Fruit fly (Drosophila melanogaster) whole organism, embryonic: ENCODE data around the gene P5CDh2.

Experiments
- Atf6 ChIP-seq: fragments of 200-800 bp; sonication (Bioruptor generic); IDR thresholded peaks from 2 replicates; pipeline ENCODE4 v1.3.6; 2022; ENCODE audit warnings: missing biosample characterization, missing genetic modification characterization
- Bgb ChIP-seq: fragments of 200-800 bp; sonication (Bioruptor generic); IDR thresholded peaks from 2 replicates; pipeline ENCODE4 v1.3.6; 2022; ENCODE audit warnings: missing biosample characterization, missing genetic modification characterization; ENCODE audit not compliant: partially characterized antibody
- Bteb2 ChIP-seq: fragments of 200-800 bp; sonication (Bioruptor generic); optimal IDR thresholded peaks from 2 replicates; lab custom pipeline; 2016; ENCODE audit warnings: missing biosample characterization, missing genetic modification characterization
- CG10462 ChIP-seq: fragments of 200-800 bp; sonication (Bioruptor generic); optimal IDR thresholded peaks from 2 replicates; lab custom pipeline; 2016; ENCODE audit warnings: missing biosample characterization, missing genetic modification characterization
- CG11085 ChIP-seq: fragments of 200-800 bp; sonication (Bioruptor generic); IDR thresholded peaks from 2 replicates; pipeline ENCODE4 v1.3.6; 2022; ENCODE audit warnings: missing biosample characterization, missing genetic modification characterization
- CG11093 ChIP-seq: fragments of 200-800 bp; sonication (Bioruptor generic); IDR thresholded peaks from 3 replicates; pipeline ENCODE4 v1.3.6; 2022; ENCODE audit warnings: missing biosample characterization, missing genetic modification characterization
- CG12659 ChIP-seq: fragments of 200-800 bp; sonication (Bioruptor generic); optimal IDR thresholded peaks from 3 replicates; lab custom pipeline; 2017; ENCODE audit warnings: mild to moderate bottlenecking, missing biosample characterization, missing genetic modification reagents, missing genetic modification characterization
- CG12769 ChIP-seq: fragments of 200-800 bp; sonication (Bioruptor generic); optimal IDR thresholded peaks from 2 replicates; lab custom pipeline; 2019; ENCODE audit warnings: missing biosample characterization, mild to moderate bottlenecking, missing genetic modification characterization, moderate library complexity
- CG13624 ChIP-seq: fragments of 200-800 bp; sonication (Bioruptor generic); optimal IDR thresholded peaks from 2 replicates; lab custom pipeline; 2016; ENCODE audit warnings: missing biosample characterization, missing genetic modification characterization
- CG15514 ChIP-seq: fragments of 200-800 bp; sonication (Bioruptor generic); optimal IDR thresholded peaks from 3 replicates; lab custom pipeline; 2017; ENCODE audit warnings: missing biosample characterization, missing genetic modification characterization, mild to moderate bottlenecking, moderate library complexity, missing genetic modification reagents
- CG15601 ChIP-seq: fragments of 200-800 bp; sonication (Bioruptor generic); optimal IDR thresholded peaks from 3 replicates; lab custom pipeline; 2019; ENCODE audit warnings: missing biosample characterization, mild to moderate bottlenecking, missing genetic modification characterization, moderate library complexity
- CG15696 ChIP-seq: fragments of 200-800 bp; sonication (Bioruptor generic); optimal IDR thresholded peaks from 2 replicates; lab custom pipeline; 2019; ENCODE audit warnings: missing biosample characterization, mild to moderate bottlenecking, missing genetic modification characterization, moderate library complexity
- CG18262 ChIP-seq: fragments of 200-800 bp; optimal IDR thresholded peaks from 3 replicates; lab custom pipeline; 2019; ENCODE audit warnings: missing biosample characterization, mild to moderate bottlenecking, missing genetic modification characterization, moderate library complexity
- CG2116 ChIP-seq: fragments of 200-800 bp; sonication (Bioruptor generic); optimal IDR thresholded peaks from 3 replicates; lab custom pipeline; 2018; ENCODE audit warnings: missing biosample characterization, mild to moderate bottlenecking, missing genetic modification characterization
- CG2202 ChIP-seq: fragments of 200-800 bp; sonication (Bioruptor generic); optimal IDR thresholded peaks from 2 replicates; lab custom pipeline; 2018; ENCODE audit warnings: missing biosample characterization, mild to moderate bottlenecking, missing genetic modification characterization
- CG30020 ChIP-seq: fragments of 200-800 bp; optimal IDR thresholded peaks from 2 replicates; lab custom pipeline; 2019; ENCODE audit warnings: missing biosample characterization, mild to moderate bottlenecking, missing genetic modification characterization, moderate library complexity
- CG4404 ChIP-seq: fragments of 200-800 bp; sonication (Bioruptor generic); IDR thresholded peaks from 2 replicates; pipeline ENCODE4 v1.3.6; 2022; ENCODE audit warnings: missing biosample characterization, missing genetic modification characterization
- CG6654 ChIP-seq: fragments of 200-800 bp; sonication (Bioruptor generic); optimal IDR thresholded peaks from 2 replicates; lab custom pipeline; 2017; ENCODE audit warnings: missing biosample characterization, mild to moderate bottlenecking, missing genetic modification characterization
- CG6683 ChIP-seq: fragments of 200-800 bp; sonication (Bioruptor generic); optimal IDR thresholded peaks from 2 replicates; lab custom pipeline; 2017; ENCODE audit warnings: missing biosample characterization, mild to moderate bottlenecking, missing genetic modification characterization, missing genetic modification reagents
- CG6689 ChIP-seq: fragments of 200-800 bp; sonication (Bioruptor generic); IDR thresholded peaks from 2 replicates; pipeline ENCODE4 v1.3.6; 2022; ENCODE audit warnings: missing biosample characterization, missing genetic modification characterization
- CG6813 ChIP-seq: fragments of 200-800 bp; sonication (Bioruptor generic); optimal IDR thresholded peaks from 2 replicates; lab custom pipeline; 2017; ENCODE audit warnings: missing biosample characterization, missing genetic modification characterization, mild to moderate bottlenecking, moderate library complexity, missing genetic modification reagents
- CG7271 ChIP-seq: fragments of 200-800 bp; sonication (Bioruptor generic); optimal IDR thresholded peaks from 2 replicates; lab custom pipeline; 2018; ENCODE audit warnings: missing biosample characterization, mild to moderate bottlenecking, missing genetic modification characterization, moderate library complexity
- CG7357 ChIP-seq: fragments of 200-800 bp; sonication (Bioruptor generic); IDR thresholded peaks from 3 replicates; pipeline ENCODE4 v1.3.6; 2022; ENCODE audit warnings: missing biosample characterization, missing genetic modification characterization
- CG7372 ChIP-seq: fragments of 200-800 bp; sonication (Bioruptor generic); IDR thresholded peaks from 2 replicates; pipeline ENCODE4 v1.3.6; 2022; ENCODE audit warnings: missing biosample characterization, missing genetic modification characterization
- D ChIP-seq, 2 experiments: fragments of 200-800 bp in 1 of 2; fragments of >200 bp in 1 of 2; sonication (Bioruptor generic) in 1 of 2; optimal IDR thresholded peaks; 2 replicates in 1 of 2; 3 replicates in 1 of 2; lab custom pipeline; 2017; ENCODE audit warnings: mild to moderate bottlenecking in 1 of 2, missing biosample characterization in 1 of 2, missing genetic modification characterization in 1 of 2, missing genetic modification reagents in 1 of 2
- Dip3 ChIP-seq: fragments of 200-800 bp; sonication (Bioruptor generic); optimal IDR thresholded peaks from 3 replicates; lab custom pipeline; 2016; ENCODE audit warnings: missing biosample characterization, missing genetic modification characterization
- Dp ChIP-seq: fragments of 200-800 bp; sonication (Bioruptor generic); optimal IDR thresholded peaks from 2 replicates; lab custom pipeline; 2018; ENCODE audit warnings: missing biosample characterization, mild to moderate bottlenecking, missing genetic modification characterization, moderate library complexity
- Ets97D ChIP-seq: fragments of 200-800 bp; sonication (Bioruptor generic); optimal IDR thresholded peaks from 3 replicates; lab custom pipeline; 2016; ENCODE audit warnings: missing biosample characterization, missing genetic modification characterization
- Gsc ChIP-seq: fragments of 200-800 bp; sonication (Bioruptor generic); IDR thresholded peaks from 2 replicates; pipeline ENCODE4 v1.3.6; 2022; ENCODE audit warnings: missing biosample characterization, missing genetic modification characterization
- Hr39 ChIP-seq: fragments of >200 bp; optimal IDR thresholded peaks from 2 replicates; lab custom pipeline; 2017
- MTF-1 ChIP-seq: fragments of 200-800 bp; sonication (Bioruptor generic); optimal IDR thresholded peaks from 2 replicates; lab custom pipeline; 2018; ENCODE audit warnings: missing biosample characterization, mild to moderate bottlenecking, missing genetic modification characterization, borderline replicate concordance
- NK7.1 ChIP-seq: fragments of 200-800 bp; sonication (Bioruptor generic); optimal IDR thresholded peaks from 3 replicates; lab custom pipeline; 2016; ENCODE audit warnings: missing biosample characterization, missing genetic modification characterization
- Nf-YA ChIP-seq: fragments of 200-800 bp; sonication (Bioruptor generic); IDR thresholded peaks from 2 replicates; pipeline ENCODE4 v1.3.6; 2022; ENCODE audit warnings: missing biosample characterization, missing genetic modification characterization
- Side ChIP-seq: fragments of 200-800 bp; sonication (Bioruptor generic); optimal IDR thresholded peaks from 2 replicates; lab custom pipeline; 2016; ENCODE audit warnings: missing biosample characterization, missing genetic modification characterization
- Sin3A ChIP-seq: fragments of >200 bp; optimal IDR thresholded peaks from 2 replicates; lab custom pipeline; 2018
- Six4 ChIP-seq: fragments of 200-800 bp; sonication (Bioruptor generic); optimal IDR thresholded peaks from 2 replicates; lab custom pipeline; 2016; ENCODE audit warnings: missing biosample characterization, missing genetic modification characterization
- Sry-δ ChIP-seq: fragments of 200-800 bp; sonication (Bioruptor generic); optimal IDR thresholded peaks from 2 replicates; lab custom pipeline; 2016; ENCODE audit warnings: missing biosample characterization, missing genetic modification characterization
- btn ChIP-seq: fragments of 200-800 bp; sonication (Bioruptor generic); optimal IDR thresholded peaks from 2 replicates; lab custom pipeline; 2016; ENCODE audit warnings: missing biosample characterization, missing genetic modification characterization
- ci ChIP-seq: fragments of 200-800 bp; sonication (Bioruptor generic); IDR thresholded peaks from 3 replicates; pipeline ENCODE4 v1.3.6; 2022; ENCODE audit warnings: missing biosample characterization, missing genetic modification characterization
- dm ChIP-seq: fragments of 200-800 bp; sonication (Bioruptor generic); optimal IDR thresholded peaks from 3 replicates; lab custom pipeline; 2016; ENCODE audit warnings: missing biosample characterization, missing genetic modification characterization
- eve ChIP-seq, 2 experiments: fragments of >200 bp; optimal IDR thresholded peaks; 2 replicates each; lab custom pipeline; 2017; ENCODE audit warnings: missing biosample characterization in 2 of 2, missing genetic modification characterization in 2 of 2
- fd3F ChIP-seq: fragments of 200-800 bp; sonication (Bioruptor generic); optimal IDR thresholded peaks from 2 replicates; lab custom pipeline; 2018; ENCODE audit warnings: missing biosample characterization, mild to moderate bottlenecking, missing genetic modification characterization, moderate library complexity
- ftz-f1 ChIP-seq: fragments of 200-800 bp; sonication (Bioruptor generic); optimal IDR thresholded peaks from 2 replicates; lab custom pipeline; 2016; ENCODE audit warnings: missing biosample characterization, missing genetic modification characterization
- gem ChIP-seq: fragments of 200-800 bp; sonication (Bioruptor generic); optimal IDR thresholded peaks from 2 replicates; lab custom pipeline; 2019; ENCODE audit warnings: missing biosample characterization, mild to moderate bottlenecking, missing genetic modification characterization, moderate library complexity
- hbn ChIP-seq: fragments of 200-800 bp; sonication (Bioruptor generic); IDR thresholded peaks from 2 replicates; pipeline ENCODE4 v1.3.6; 2022; ENCODE audit warnings: missing biosample characterization, missing genetic modification characterization; ENCODE audit not compliant: partially characterized antibody
- nom ChIP-seq: fragments of 200-800 bp; sonication (Bioruptor generic); optimal IDR thresholded peaks from 2 replicates; lab custom pipeline; 2017; ENCODE audit warnings: missing biosample characterization, missing genetic modification characterization, mild to moderate bottlenecking, moderate library complexity, missing genetic modification reagents
- onecut ChIP-seq: fragments of 200-800 bp; sonication (Bioruptor generic); IDR thresholded peaks from 2 replicates; pipeline ENCODE4 v1.3.6; 2022; ENCODE audit warnings: missing biosample characterization, missing genetic modification characterization
- org-1 ChIP-seq: fragments of 200-800 bp; sonication (Bioruptor generic); optimal IDR thresholded peaks from 2 replicates; lab custom pipeline; 2017; ENCODE audit warnings: missing biosample characterization, missing genetic modification characterization
- sim ChIP-seq: fragments of 200-800 bp; sonication (Bioruptor generic); IDR thresholded peaks from 2 replicates; pipeline ENCODE4 v1.3.6; 2022; ENCODE audit warnings: missing biosample characterization, missing genetic modification characterization
- slp2 ChIP-seq: fragments of 200-800 bp; sonication (Bioruptor generic); optimal IDR thresholded peaks from 2 replicates; lab custom pipeline; 2016; ENCODE audit warnings: missing biosample characterization, missing genetic modification characterization
- stc ChIP-seq: fragments of 200-800 bp; sonication (Bioruptor generic); IDR thresholded peaks from 2 replicates; pipeline ENCODE4 v1.3.6; 2022; ENCODE audit warnings: missing biosample characterization, missing genetic modification characterization
- tup ChIP-seq: fragments of 200-800 bp; sonication (Bioruptor generic); optimal IDR thresholded peaks from 2 replicates; lab custom pipeline; 2016; ENCODE audit warnings: missing biosample characterization, mild to moderate bottlenecking, missing genetic modification characterization, moderate library complexity

P5CDh2 gene

DNA sequence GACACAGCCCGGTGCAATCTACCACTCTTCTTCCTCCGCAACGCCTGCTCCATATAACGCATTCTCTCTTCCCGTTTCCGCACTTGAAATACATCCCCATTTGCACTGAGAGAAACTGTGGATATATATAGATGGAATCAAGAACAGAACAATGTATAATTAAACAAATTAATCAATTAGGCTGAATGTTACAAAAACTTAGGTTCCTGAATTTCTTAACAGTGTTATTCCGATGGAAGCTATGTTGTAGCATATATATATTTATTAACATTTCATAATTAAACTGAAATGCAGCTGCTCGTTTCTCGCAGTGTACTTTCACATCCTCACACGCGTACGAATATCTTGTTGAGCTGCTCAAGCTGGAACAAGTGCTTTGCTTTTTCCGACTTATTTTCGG is 18.2 kb upstream of the P5CDh2 start (continued):
- TF ChIP-seq CG2116 (GFP tag; lab: Kevin White, UChicago) (peak; percentile 5), CG4404 (peak; percentile 50), gem (tag; lab: Kevin White, UChicago) (peak; percentile 77), NK7.1 (GFP tag; lab: Kevin White, UChicago) (no peak), CG12659 (GFP tag; lab: Kevin White, UChicago) (peak; percentile 13), D (optimal IDR thresholded peaks at IDR 0.05; lab: Kevin White, UChicago) (no peak), D (GFP tag; optimal IDR thresholded peaks at IDR 0.05; lab: Kevin White, UChicago) (peak; percentile 55), Bgb (GFP tag; lab: Robert Waterston, UW) (no peak), CG7271 (tag; lab: Kevin White, UChicago) (no peak), Ets97D (GFP tag; lab: Kevin White, UChicago) (no peak), Atf6 (GFP tag; lab: Robert Waterston, UW) (no peak), onecut (GFP tag; lab: Robert Waterston, UW) (peak; percentile 33), eve (GFP tag; optimal IDR thresholded peaks at IDR 0.05; lab: Kevin White, UChicago) (peak in 1 of 2 experiments; percentile 70), CG11085 (GFP tag; lab: Robert Waterston, UW) (no peak), Hr39 (no peak), MTF-1 (GFP tag; lab: Kevin White, UChicago) (no peak), CG15514 (GFP tag; lab: Kevin White, UChicago) (no peak), CG7357 (GFP tag; lab: Robert Waterston, UW) (0 out of 3 replicates have a peak, but pooled peaks have one; percentile 45), CG6683 (no peak), CG12769 (tag; lab: Kevin White, UChicago) (peak; percentile 14), Gsc (GFP tag; lab: Robert Waterston, UW) (no peak), Bteb2 (GFP tag; lab: Kevin White, UChicago) (no peak), CG6813 (GFP tag; lab: Kevin White, UChicago) (no peak), CG6654 (no peak), Sry-δ (no peak), hbn (GFP tag; lab: Robert Waterston, UW) (no peak), CG15696 (tag; lab: Kevin White, UChicago) (peak; percentile 62), CG2202 (tag; lab: Kevin White, UChicago) (peak; percentile 42), CG11093 (GFP tag; lab: Robert Waterston, UW) (no peak), CG30020 (tag; lab: Kevin White, UChicago) (no peak), ci (GFP tag; lab: Robert Waterston, UW) (peak; percentile 57; the same call in 2 of the 3 replicates), stc (GFP tag; lab: Robert Waterston, UW) (no peak; the same call in 1 of the 2 replicates), ftz-f1 (no peak), CG18262 (peak; percentile 80), CG15601 (tag; lab: Kevin White, UChicago) (peak; percentile 28), Dp (GFP tag; lab: Kevin White, UChicago) (no peak), sim (no peak), CG7372 (GFP tag; lab: Robert Waterston, UW) (no peak), Side (peak; percentile 21), slp2 (no peak), nom (GFP tag; lab: Kevin White, UChicago) (peak; percentile 61), CG6689 (peak; percentile 48), org-1 (GFP tag; lab: Kevin White, UChicago) (peak; percentile 2), Sin3A (lab: Kevin White, UChicago) (no peak), dm (GFP tag; lab: Kevin White, UChicago) (no peak), Nf-YA (no peak), CG13624 (GFP tag; lab: Kevin White, UChicago) (no peak), tup (GFP tag; lab: Kevin White, UChicago) (no peak), CG10462 (peak; percentile 1), Six4 (GFP tag; lab: Kevin White, UChicago) (peak; percentile 22), fd3F (GFP tag; lab: Kevin White, UChicago) (no peak), Dip3 (no peak), btn (GFP tag; lab: Kevin White, UChicago) (no peak)
